Fruit fly (Drosophila melanogaster): Measurements from ENCODE around the gene sw.

dm6 chrX:20255977-20256376 lies 19.8 kb upstream of the sw start:
- TF ChIP-seq mld (GFP tag; IDR thresholded peaks at IDR 0.05; ENCODE audit: partially characterized antibody) (no peak), CG1647 (GFP tag; optimal IDR thresholded peaks at IDR 0.05) (no peak), CG33557 (GFP tag; optimal IDR thresholded peaks at IDR 0.05) (no peak), so (GFP tag; IDR thresholded peaks at IDR 0.05) (no peak)

Measured in whole organism, embryonic.